Fruit fly (Drosophila melanogaster) Kc167 (cell line): ENCODE results near the gene CG15916.

Experiments used
- Myc ChIP-seq: fragments of >200 bp; optimal IDR thresholded peaks from 2 replicates; lab custom pipeline; 2017; ENCODE audit warnings: missing external identifiers
- ttk ChIP-seq: sonication (Bioruptor generic); optimal IDR thresholded peaks from 2 replicates; lab custom pipeline; 2017; ENCODE audit warnings: missing external identifiers

DNA sequence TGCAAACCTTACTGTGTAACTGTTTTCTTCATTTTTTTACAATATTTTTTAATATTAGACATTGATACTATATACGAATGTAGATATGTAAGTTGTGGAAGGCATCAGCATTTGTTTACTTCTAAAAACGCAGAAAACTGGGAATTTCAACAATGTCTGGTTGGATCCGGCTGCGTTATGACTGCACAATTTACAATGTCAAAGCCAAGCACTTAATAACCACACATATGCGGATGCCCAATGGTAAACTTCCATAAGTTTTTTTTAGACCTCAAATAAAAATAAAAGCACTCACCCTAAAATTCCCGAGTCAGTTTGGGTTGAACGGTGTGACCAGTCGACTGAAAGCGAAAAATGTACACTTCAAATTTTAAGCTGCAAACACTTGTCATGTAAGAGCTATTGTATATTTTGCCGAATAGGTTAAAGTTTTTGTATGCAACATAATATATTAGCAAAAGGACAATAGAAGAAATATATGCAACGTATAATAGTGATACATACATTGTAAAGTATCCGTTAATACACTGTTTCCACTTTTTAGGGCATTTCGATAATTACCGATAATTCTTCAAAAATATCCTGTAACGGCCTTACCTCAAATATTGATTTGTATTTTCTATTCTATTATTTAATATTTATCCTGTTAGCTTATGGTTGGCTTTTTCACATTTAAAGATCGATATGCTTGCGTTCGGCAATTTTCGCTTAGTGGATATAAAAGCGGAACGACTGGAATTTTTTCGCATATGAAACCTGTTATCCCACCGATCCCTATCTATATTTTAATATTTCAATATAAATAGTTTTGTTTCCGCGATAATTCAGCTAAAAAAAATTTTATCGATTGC, 49.9 kb downstream of the CG15916 start, which contains the start of gene Stim:
- no peak for TF ChIP-seq Myc (lab: Kevin White, UChicago)
- TF ChIP-seq ttk (lab: Kevin White, UChicago): no peak
